Worm (Caenorhabditis elegans) whole organism, L3 larva: Measurements from ENCODE around the gene F34H10.1.

Experiments used
- R02D3.7 ChIP-seq: fragments of 150-350 bp; optimal IDR thresholded peaks from 2 replicates; lab custom pipeline; 2014; ENCODE audit warnings: missing biosample characterization, missing genetic modification characterization
- elt-1 ChIP-seq: fragments of 150-350 bp; optimal IDR thresholded peaks from 2 replicates; lab custom pipeline; 2014; ENCODE audit warnings: missing biosample characterization, missing genetic modification characterization
- lsy-12 ChIP-seq: sonication (generic microtip); optimal IDR thresholded peaks from 2 replicates; lab custom pipeline; 2016; ENCODE audit warnings: mild to moderate bottlenecking, missing genetic modification characterization, missing compliant biosample characterization
- mdl-1 ChIP-seq: fragments of 150-350 bp; optimal IDR thresholded peaks from 2 replicates; lab custom pipeline; 2014; ENCODE audit warnings: missing biosample characterization, missing genetic modification characterization
- nhr-11 ChIP-seq: fragments of 150-350 bp; optimal IDR thresholded peaks from 2 replicates; lab custom pipeline; 2014; ENCODE audit warnings: missing biosample characterization, missing genetic modification characterization
- nhr-237 ChIP-seq: fragments of 150-350 bp; optimal IDR thresholded peaks from 2 replicates; lab custom pipeline; 2014; ENCODE audit warnings: missing biosample characterization, missing genetic modification characterization
- nhr-28 ChIP-seq: fragments of 150-350 bp; optimal IDR thresholded peaks from 2 replicates; lab custom pipeline; 2014; ENCODE audit warnings: missing biosample characterization, missing genetic modification characterization
- unc-62 ChIP-seq: fragments of 150-350 bp; sonication (generic microtip); optimal IDR thresholded peaks from 4 replicates; lab custom pipeline; 2014; ENCODE audit warnings: missing biosample characterization, missing genetic modification reagents, missing genetic modification characterization
- ztf-11 ChIP-seq: fragments of 150-350 bp; optimal IDR thresholded peaks from 2 replicates; lab custom pipeline; 2014; ENCODE audit warnings: missing biosample characterization, missing genetic modification characterization

ce11 chrX:9653016-9653415 lies 27.1 kb downstream of the F34H10.1 start, which contains the start of gene aex-2:
- TF ChIP-seq elt-1 (tag; lab: Kevin White, UChicago) = no peak
- no peak for TF ChIP-seq mdl-1 (tag; lab: Kevin White, UChicago)
- TF ChIP-seq unc-62 (GFP tag; lab: Kevin White, UChicago) = no peak
- TF ChIP-seq lsy-12 (tag; lab: Kevin White, UChicago) = no peak
- no peak for TF ChIP-seq nhr-237
- no peak for TF ChIP-seq nhr-28 (tag; lab: Kevin White, UChicago)
- TF ChIP-seq nhr-11 (tag; lab: Kevin White, UChicago) = no peak
- no peak for TF ChIP-seq R02D3.7 (tag; lab: Kevin White, UChicago)
- no peak for TF ChIP-seq ztf-11 (tag; lab: Kevin White, UChicago)
